Worm (Caenorhabditis elegans) whole organism, L2 larva: ENCODE data around the gene clec-51.
A peak's percentile ranks its signal among the peaks of the same experiment; 100 is the strongest.
"Not testable (repeated sequence)": the region's sequence is repeated elsewhere in the genome, so short reads cannot be mapped to it uniquely, and the experiment has no call there.

Experiments used
- C34F6.9 ChIP-seq: fragments of 150-350 bp; optimal IDR thresholded peaks from 2 replicates; lab custom pipeline; 2014; ENCODE audit warnings: missing biosample characterization, missing genetic modification characterization
- F13H6.1 ChIP-seq: sonication (generic microtip); optimal IDR thresholded peaks from 2 replicates; lab custom pipeline; 2016; ENCODE audit warnings: missing genetic modification characterization, missing compliant biosample characterization
- R02D3.7 ChIP-seq: fragments of 150-350 bp; optimal IDR thresholded peaks from 2 replicates; lab custom pipeline; 2014; ENCODE audit warnings: missing biosample characterization, missing genetic modification characterization
- ZK546.5 ChIP-seq: sonication (generic microtip); optimal IDR thresholded peaks from 2 replicates; lab custom pipeline; 2017; ENCODE audit warnings: missing biosample characterization, missing genetic modification characterization
- alr-1 ChIP-seq: fragments of 150-350 bp; optimal IDR thresholded peaks from 2 replicates; lab custom pipeline; 2014; ENCODE audit warnings: missing biosample characterization, missing genetic modification characterization
- aly-2 ChIP-seq: fragments of 150-350 bp; optimal IDR thresholded peaks from 2 replicates; lab custom pipeline; 2014; ENCODE audit warnings: missing biosample characterization, missing genetic modification characterization
- ama-1 ChIP-seq: fragments of 150-350 bp; optimal IDR thresholded peaks from 2 replicates; lab custom pipeline; 2018; ENCODE audit warnings: inconsistent platforms
- ceh-16 ChIP-seq: fragments of 150-350 bp; optimal IDR thresholded peaks from 2 replicates; lab custom pipeline; 2014; ENCODE audit warnings: missing biosample characterization, missing genetic modification characterization
- crh-2 ChIP-seq: sonication (generic microtip); optimal IDR thresholded peaks from 2 replicates; lab custom pipeline; 2017; ENCODE audit warnings: missing biosample characterization, missing genetic modification characterization
- elt-1 ChIP-seq: fragments of 150-350 bp; optimal IDR thresholded peaks from 2 replicates; lab custom pipeline; 2014; ENCODE audit warnings: missing biosample characterization, missing genetic modification characterization
- elt-3 ChIP-seq: sonication (generic microtip); optimal IDR thresholded peaks from 2 replicates; lab custom pipeline; 2017; ENCODE audit warnings: missing biosample characterization, missing genetic modification characterization
- fos-1 ChIP-seq: fragments of 150-350 bp; optimal IDR thresholded peaks from 2 replicates; lab custom pipeline; 2014; ENCODE audit warnings: missing biosample characterization, missing genetic modification characterization
- gmeb-1 ChIP-seq: fragments of 150-350 bp; optimal IDR thresholded peaks from 2 replicates; lab custom pipeline; 2014; ENCODE audit warnings: missing biosample characterization, missing genetic modification characterization
- lin-11 ChIP-seq: fragments of 150-350 bp; sonication (generic microtip); optimal IDR thresholded peaks from 2 replicates; lab custom pipeline; 2014; ENCODE audit warnings: missing biosample characterization, missing genetic modification characterization, inconsistent platforms, mixed read lengths
- lin-39 ChIP-seq: fragments of 150-350 bp; optimal IDR thresholded peaks from 2 replicates; lab custom pipeline; 2014; ENCODE audit warnings: missing biosample characterization, missing genetic modification reagents, missing genetic modification characterization
- lsy-2 ChIP-seq, 2 experiments: fragments of 150-350 bp in 1 of 2; sonication (generic microtip) in 1 of 2; optimal IDR thresholded peaks; 2 replicates each; lab custom pipeline; 2014 to 2017; ENCODE audit warnings: missing biosample characterization in 2 of 2, missing genetic modification characterization in 2 of 2
- mdl-1 ChIP-seq, 2 experiments: fragments of 150-350 bp in 1 of 2; sonication (generic microtip) in 1 of 2; optimal IDR thresholded peaks; 2 replicates each; lab custom pipeline; 2017; ENCODE audit warnings: missing biosample characterization in 2 of 2, missing genetic modification characterization in 2 of 2
- nhr-10 ChIP-seq: sonication (generic microtip); optimal IDR thresholded peaks from 2 replicates; lab custom pipeline; 2017; ENCODE audit warnings: missing biosample characterization, missing genetic modification characterization
- nhr-12 ChIP-seq: fragments of 150-350 bp; optimal IDR thresholded peaks from 2 replicates; lab custom pipeline; 2014; ENCODE audit warnings: missing biosample characterization, missing genetic modification characterization
- nhr-21 ChIP-seq: fragments of 150-350 bp; optimal IDR thresholded peaks from 2 replicates; lab custom pipeline; 2014; ENCODE audit warnings: missing biosample characterization, missing genetic modification characterization
- nhr-237 ChIP-seq: fragments of 150-350 bp; optimal IDR thresholded peaks from 2 replicates; lab custom pipeline; 2014; ENCODE audit warnings: missing biosample characterization, missing genetic modification characterization
- nhr-25 ChIP-seq: fragments of 150-350 bp; sonication (generic microtip); optimal IDR thresholded peaks from 3 replicates; lab custom pipeline; 2014; ENCODE audit warnings: missing biosample characterization, missing genetic modification characterization
- nhr-6 ChIP-seq: fragments of 150-350 bp; optimal IDR thresholded peaks from 2 replicates; lab custom pipeline; 2014; ENCODE audit warnings: missing biosample characterization, missing genetic modification characterization
- nhr-77 ChIP-seq: fragments of 150-350 bp; optimal IDR thresholded peaks from 2 replicates; lab custom pipeline; 2014; ENCODE audit warnings: missing biosample characterization, missing genetic modification characterization
- sem-4 ChIP-seq: fragments of 150-350 bp; optimal IDR thresholded peaks from 2 replicates; lab custom pipeline; 2014; ENCODE audit warnings: missing biosample characterization, missing genetic modification reagents, missing genetic modification characterization
- skn-1 ChIP-seq: sonication (generic microtip); optimal IDR thresholded peaks from 2 replicates; lab custom pipeline; 2017; ENCODE audit warnings: missing biosample characterization, missing genetic modification characterization
- sma-3 ChIP-seq: sonication (generic microtip); optimal IDR thresholded peaks from 2 replicates; lab custom pipeline; 2016; ENCODE audit warnings: missing genetic modification reagents, missing genetic modification characterization, missing compliant biosample characterization
- sma-9 ChIP-seq, 2 experiments: fragments of 150-350 bp in 1 of 2; sonication (generic microtip) in 1 of 2; optimal IDR thresholded peaks; 2 replicates each; lab custom pipeline; 2014 to 2016; ENCODE audit warnings: missing genetic modification characterization in 2 of 2, mild to moderate bottlenecking in 1 of 2, missing biosample characterization in 1 of 2, missing compliant biosample characterization in 1 of 2, missing genetic modification reagents in 1 of 2, moderate library complexity in 1 of 2
- unc-39 ChIP-seq: fragments of 150-350 bp; optimal IDR thresholded peaks from 2 replicates; lab custom pipeline; 2014; ENCODE audit warnings: missing biosample characterization, missing genetic modification characterization
- unc-55 ChIP-seq: fragments of 150-350 bp; sonication (generic microtip); optimal IDR thresholded peaks from 3 replicates; lab custom pipeline; 2014; ENCODE audit warnings: missing biosample characterization, missing genetic modification reagents, missing genetic modification characterization
- unc-62 ChIP-seq: fragments of 150-350 bp; optimal IDR thresholded peaks from 2 replicates; lab custom pipeline; 2014; ENCODE audit warnings: missing biosample characterization, missing genetic modification reagents, missing genetic modification characterization
- zag-1 ChIP-seq: fragments of 150-350 bp; optimal IDR thresholded peaks from 2 replicates; lab custom pipeline; 2014; ENCODE audit warnings: missing biosample characterization, missing genetic modification characterization
- ztf-11 ChIP-seq: sonication (generic microtip); optimal IDR thresholded peaks from 2 replicates; lab custom pipeline; 2017; ENCODE audit warnings: missing biosample characterization, missing genetic modification characterization
- ztf-4 ChIP-seq: fragments of 150-350 bp; optimal IDR thresholded peaks from 2 replicates; lab custom pipeline; 2014; ENCODE audit warnings: missing biosample characterization, missing genetic modification characterization

Gene clec-51

ce11 chrIV:8133536-8133935, 30.1 kb downstream of the clec-51 start, which contains the start of gene sph-1 (continued):
- no peak for TF ChIP-seq nhr-6 (tag; lab: Kevin White, UChicago)
- TF ChIP-seq sma-9 (GFP tag; optimal IDR thresholded peaks at IDR 0.05; lab: Kevin White, UChicago): peak; percentile 63
- no peak for TF ChIP-seq sma-9 (tag; optimal IDR thresholded peaks at IDR 0.05; lab: Kevin White, UChicago)
- no peak for TF ChIP-seq unc-62 (GFP tag; lab: Kevin White, UChicago)
- TF ChIP-seq fos-1: peak; percentile 95
- TF ChIP-seq skn-1: no peak
- no peak for TF ChIP-seq nhr-77 (tag; lab: Kevin White, UChicago)
- no peak for TF ChIP-seq nhr-237 (tag; lab: Kevin White, UChicago)
- no peak for TF ChIP-seq zag-1 (tag; lab: Kevin White, UChicago)

ce11 chrIV:8130131-8130611, 33.4 kb downstream of the clec-51 start, which contains the start of the genes ndub-11 and moc-3:
ndub-11 (minus strand) TSS chrIV:8130231.
moc-3 (plus strand) TSS chrIV:8130561.
- TF ChIP-seq nhr-25 (tag; lab: Kevin White, UChicago) (no peak), C34F6.9 (tag; lab: Kevin White, UChicago) (peak; percentile 29), unc-55 (GFP tag; lab: Kevin White, UChicago) (peak; percentile 29), ama-1 (lab: Kevin White, UChicago) (no peak)

ce11 chrIV:8127430-8127829, 36.2 kb downstream of the clec-51 start:
- TF ChIP-seq nhr-6 (tag; lab: Kevin White, UChicago) (no peak), alr-1 (no peak), unc-39 (tag; lab: Kevin White, UChicago) (no peak), ztf-4 (tag; lab: Kevin White, UChicago) (no peak), nhr-21 (tag; lab: Kevin White, UChicago) (no peak), nhr-10 (tag; lab: Kevin White, UChicago) (no peak), sem-4 (tag; lab: Kevin White, UChicago) (no peak), ZK546.5 (tag; lab: Kevin White, UChicago) (no peak), zag-1 (tag; lab: Kevin White, UChicago) (no peak), sma-3 (no peak), nhr-12 (no peak), ztf-11 (tag; lab: Kevin White, UChicago) (no peak), lin-39 (tag; lab: Kevin White, UChicago) (no peak), mdl-1 (tag; optimal IDR thresholded peaks at IDR 0.05; lab: Kevin White, UChicago) (no peak), skn-1 (no peak), nhr-25 (tag; lab: Kevin White, UChicago) (no peak), elt-3 (tag; lab: Kevin White, UChicago) (no peak), gmeb-1 (no peak), fos-1 (no peak)

ce11 chrIV:8126902-8127301, 36.7 kb downstream of the clec-51 start, which contains the start of gene ceph-41:
ceph-41 (plus strand) TSS chrIV:8127202.
- TF ChIP-seq crh-2 (no peak), ama-1 (lab: Kevin White, UChicago) (no peak), ZK546.5 (tag; lab: Kevin White, UChicago) (no peak), skn-1 (no peak), ztf-11 (tag; lab: Kevin White, UChicago) (no peak), nhr-77 (tag; lab: Kevin White, UChicago) (no peak), lsy-2 (tag; optimal IDR thresholded peaks at IDR 0.05; lab: Kevin White, UChicago) (no peak), lin-39 (tag; lab: Kevin White, UChicago) (no peak), lin-11 (no peak), F13H6.1 (tag; lab: Kevin White, UChicago) (no peak), aly-2 (tag; lab: Kevin White, UChicago) (no peak), elt-1 (tag; lab: Kevin White, UChicago) (no peak)

ce11 chrIV:8122349-8122748, 41.3 kb downstream of the clec-51 start, which contains the start of gene erp-44.3:
erp-44.3 (plus strand) TSS chrIV:8122649.
- not testable (repeated sequence) for TF ChIP-seq R02D3.7 (tag; lab: Kevin White, UChicago); nhr-237 (tag; lab: Kevin White, UChicago); ceh-16
